Worm (Caenorhabditis elegans) whole organism, L4/young adult: Measurements from ENCODE around the gene tbc-6.

Experiments used
- W03F9.2 ChIP-seq: fragments of 150-350 bp; optimal IDR thresholded peaks from 2 replicates; lab custom pipeline; 2014; ENCODE audit warnings: missing biosample characterization, missing genetic modification characterization
- dao-5 ChIP-seq: sonication (generic microtip); optimal IDR thresholded peaks from 2 replicates; lab custom pipeline; 2016; ENCODE audit warnings: missing genotype, missing genetic modification characterization, moderate library complexity, missing compliant biosample characterization
- him-1 ChIP-seq: sonication (generic microtip); optimal IDR thresholded peaks from 2 replicates; lab custom pipeline; 2016; ENCODE audit warnings: missing genotype, missing genetic modification reagents, missing genetic modification characterization, missing compliant biosample characterization

ce11 chrII:6808539-6808938 lies 39.4 kb upstream of the tbc-6 start:
- TF ChIP-seq him-1 (tag; lab: Kevin White, UChicago), result peak; percentile 80
- no peak for TF ChIP-seq dao-5 (tag; lab: Kevin White, UChicago)
- no peak for TF ChIP-seq W03F9.2
